Fruit fly (Drosophila melanogaster): ENCODE data around the gene mei-38.

mei-38 gene

dm6 chrX:1517618-1518017 is 40.8 kb downstream of the mei-38 start (continued):
- TF ChIP-seq CG18476 (GFP tag; optimal IDR thresholded peaks at IDR 0.05): no peak
- peak; percentile 44 for TF ChIP-seq Dek (tag; optimal IDR thresholded peaks at IDR 0.05)
- peak; percentile 14 for TF ChIP-seq zen (tag; optimal IDR thresholded peaks at IDR 0.05)
- TF ChIP-seq CG34224 (GFP tag; IDR thresholded peaks at IDR 0.05; ENCODE audit: partially characterized antibody): peak; percentile 95
- TF ChIP-seq klu (GFP tag; IDR thresholded peaks at IDR 0.05): no peak
- peak; percentile 88 for TF ChIP-seq CG2129 (GFP tag; IDR thresholded peaks at IDR 0.05; ENCODE audit: partially characterized antibody)
- TF ChIP-seq fru (optimal IDR thresholded peaks at IDR 0.05): no peak
- TF ChIP-seq CG6272 (GFP tag; IDR thresholded peaks at IDR 0.05): no peak
- TF ChIP-seq CG15011 (GFP tag; optimal IDR thresholded peaks at IDR 0.05): no peak
- TF ChIP-seq CG10543 (GFP tag; optimal IDR thresholded peaks at IDR 0.05): peak; percentile 53
- no peak for TF ChIP-seq Hand (GFP tag; optimal IDR thresholded peaks at IDR 0.05)
- TF ChIP-seq sima (GFP tag; optimal IDR thresholded peaks at IDR 0.05): no peak
- peak; percentile 7 for TF ChIP-seq CG13424 (tag; optimal IDR thresholded peaks at IDR 0.05)
- TF ChIP-seq Gug (GFP tag; IDR thresholded peaks at IDR 0.05): peak; percentile 47; the same call in 2 of the 4 replicates
- TF ChIP-seq Dad (GFP tag; optimal IDR thresholded peaks at IDR 0.05): peak; percentile 25
- peak; percentile 49 for TF ChIP-seq sug (tag; optimal IDR thresholded peaks at IDR 0.05)
- TF ChIP-seq CG5953 (GFP tag; IDR thresholded peaks at IDR 0.05): no peak
- peak; percentile 31 for TF ChIP-seq bab2 (GFP tag; optimal IDR thresholded peaks at IDR 0.05)
- no peak for TF ChIP-seq CG3995 (GFP tag; optimal IDR thresholded peaks at IDR 0.05)
- TF ChIP-seq GATAe (GFP tag; conservative IDR thresholded peaks at IDR 0.05): no peak
- no peak for TF ChIP-seq CG8281 (tag; optimal IDR thresholded peaks at IDR 0.05)
- no peak for TF ChIP-seq CG4854 (GFP tag; optimal IDR thresholded peaks at IDR 0.05)
- TF ChIP-seq CG11093 (GFP tag; IDR thresholded peaks at IDR 0.05): no peak
- TF ChIP-seq vfl (GFP tag; optimal IDR thresholded peaks at IDR 0.05): peak; percentile 5
- peak; percentile 89 for TF ChIP-seq mld (GFP tag; IDR thresholded peaks at IDR 0.05; ENCODE audit: partially characterized antibody)
- TF ChIP-seq stc (GFP tag; IDR thresholded peaks at IDR 0.05): 0 out of 2 replicates have a peak, but pooled peaks have one; percentile 7
- TF ChIP-seq hb (GFP tag; IDR thresholded peaks at IDR 0.05; ENCODE audit: partially characterized antibody): peak; percentile 84
- peak; percentile 21 for TF ChIP-seq CoRest (tag; optimal IDR thresholded peaks at IDR 0.05)
- TF ChIP-seq CG8290 (GFP tag; optimal IDR thresholded peaks at IDR 0.05): peak; percentile 12
- TF ChIP-seq CG8290 (tag; optimal IDR thresholded peaks at IDR 0.05): peak in 1 of 2 experiments; percentile 78
- TF ChIP-seq Dll (GFP tag; IDR thresholded peaks at IDR 0.05; ENCODE audit: partially characterized antibody): peak; percentile 97
- peak; percentile 88 for TF ChIP-seq unc-4 (GFP tag; IDR thresholded peaks at IDR 0.05; ENCODE audit: partially characterized antibody)
- TF ChIP-seq ems (GFP tag; optimal IDR thresholded peaks at IDR 0.05): peak; percentile 29
- TF ChIP-seq az2 (GFP tag; optimal IDR thresholded peaks at IDR 0.05): peak; percentile 34
- no peak for TF ChIP-seq CG9727 (GFP tag; optimal IDR thresholded peaks at IDR 0.05)
- no peak for TF ChIP-seq CG4617 (GFP tag; optimal IDR thresholded peaks at IDR 0.05; ENCODE audit: borderline replicate concordance)

- TF ChIP-seq Myb (GFP tag; optimal IDR thresholded peaks at IDR 0.05) (peak; percentile 69), CG31224 (GFP tag; IDR thresholded peaks at IDR 0.05) (peak; percentile 41; the same call in 1 of the 2 replicates), Dip2 (GFP tag; IDR thresholded peaks at IDR 0.05) (peak; percentile 87), CG10979 (tag; optimal IDR thresholded peaks at IDR 0.05) (peak; percentile 79), CTCF (GFP tag; optimal IDR thresholded peaks at IDR 0.05) (peak; percentile 92)
These were observed 46.4 kb downstream of the mei-38 start for dm6 chrX:1523277-1523676.
